Worm (Caenorhabditis elegans): ENCODE data around the gene str-115.
A peak's percentile ranks its signal among the peaks of the same experiment; 100 is the strongest.

Gene str-115

ce11 chrV:11314025-11314880 is 45.4 kb downstream of the str-115 start (continued):
- peak; percentile 90 for TF ChIP-seq madf-6 (GFP tag; IDR thresholded peaks at IDR 0.05)
- peak; percentile 95 for TF ChIP-seq somi-1 (GFP tag; optimal IDR thresholded peaks at IDR 0.05)
- TF ChIP-seq C06A6.2 (GFP tag; conservative IDR thresholded peaks at IDR 0.05) = peak; percentile 82
- peak; percentile 53 for TF ChIP-seq efl-1 (GFP tag; optimal IDR thresholded peaks at IDR 0.05)
- TF ChIP-seq F37B4.10 (GFP tag; IDR thresholded peaks at IDR 0.05) = peak; percentile 98; the same call in 1 of the 2 replicates
- TF ChIP-seq F23B12.7 (tag; optimal IDR thresholded peaks at IDR 0.05; ENCODE audit: insufficient read depth) = peak; percentile 92
- TF ChIP-seq sptf-2 (GFP tag; optimal IDR thresholded peaks at IDR 0.05) = peak; percentile 99
- TF ChIP-seq gei-17 (GFP tag; optimal IDR thresholded peaks at IDR 0.05) = peak; percentile 87
- TF ChIP-seq lir-1 (GFP tag; conservative IDR thresholded peaks at IDR 0.05) = peak; percentile 83
- peak; percentile 86 for TF ChIP-seq akir-1 (GFP tag; optimal IDR thresholded peaks at IDR 0.05)
- TF ChIP-seq ceh-100 (GFP tag; IDR thresholded peaks at IDR 0.05) = peak; percentile 86
- peak; percentile 98 for TF ChIP-seq tbx-9 (tag; optimal IDR thresholded peaks at IDR 0.05; ENCODE audit: borderline replicate concordance)
- TF ChIP-seq rcor-1 (GFP tag; IDR thresholded peaks at IDR 0.05) = peak; percentile 95
- peak; percentile 95 for TF ChIP-seq mes-4 (tag; optimal IDR thresholded peaks at IDR 0.05)
- TF ChIP-seq ztf-25 (GFP tag; IDR thresholded peaks at IDR 0.05) = peak; percentile 99
- peak; percentile 99 for TF ChIP-seq fkh-3 (tag; optimal IDR thresholded peaks at IDR 0.05)
- peak; percentile 87 for TF ChIP-seq bed-2 (GFP tag; IDR thresholded peaks at IDR 0.05)
- TF ChIP-seq ekl-4 (GFP tag; IDR thresholded peaks at IDR 0.05) = peak; percentile 95
- TF ChIP-seq C17E4.6 (GFP tag; IDR thresholded peaks at IDR 0.05) = peak; percentile 94
- peak; percentile 99 for TF ChIP-seq ets-4 (GFP tag; optimal IDR thresholded peaks at IDR 0.05)
- peak; percentile 99 for TF ChIP-seq rpc-1 (optimal IDR thresholded peaks at IDR 0.05)
- TF ChIP-seq rpc-1 (tag; optimal IDR thresholded peaks at IDR 0.05) = peak; percentile 99
- TF ChIP-seq ceh-27 (GFP tag; optimal IDR thresholded peaks at IDR 0.05) = peak; percentile 99
- TF ChIP-seq hrde-1 (tag; optimal IDR thresholded peaks at IDR 0.05; ENCODE audit: borderline replicate concordance) = peak; percentile 94
- peak; percentile 99 for TF ChIP-seq nhr-27 (tag; optimal IDR thresholded peaks at IDR 0.05)
- peak; percentile 92 for TF ChIP-seq lsy-27 (tag; optimal IDR thresholded peaks at IDR 0.05; ENCODE audit: borderline replicate concordance, insufficient read depth)
- peak; percentile 65 for TF ChIP-seq madf-8 (GFP tag; conservative IDR thresholded peaks at IDR 0.05)
- TF ChIP-seq F22D6.2 (tag; optimal IDR thresholded peaks at IDR 0.05) = peak; percentile 71
- TF ChIP-seq him-1 (tag; optimal IDR thresholded peaks at IDR 0.05) = peak; percentile 96
- TF ChIP-seq Y53G8AR.9 (GFP tag; conservative IDR thresholded peaks at IDR 0.05) = peak; percentile 96
- TF ChIP-seq ztf-3 (GFP tag; optimal IDR thresholded peaks at IDR 0.05) = peak; percentile 92
- peak; percentile 98 for TF ChIP-seq die-1 (tag; optimal IDR thresholded peaks at IDR 0.05)
- peak; percentile 89 for TF ChIP-seq lin-54 (GFP tag; optimal IDR thresholded peaks at IDR 0.05)
- TF ChIP-seq mxl-1 (tag; optimal IDR thresholded peaks at IDR 0.05) = peak; percentile 98
- peak; percentile 25 for TF ChIP-seq F55B11.4 (tag; optimal IDR thresholded peaks at IDR 0.05; ENCODE audit: borderline replicate concordance, insufficient read depth)
- peak; percentile 29 for TF ChIP-seq xnd-1 (tag; optimal IDR thresholded peaks at IDR 0.05)
- peak; percentile 78 for TF ChIP-seq hsf-1 (GFP tag; IDR thresholded peaks at IDR 0.05)
- peak; percentile 65 for TF ChIP-seq ceh-91 (GFP tag; IDR thresholded peaks at IDR 0.05)
- peak; percentile 89 for TF ChIP-seq mel-28 (tag; optimal IDR thresholded peaks at IDR 0.05; ENCODE audit: borderline replicate concordance)
- peak; percentile 96 for TF ChIP-seq T07F8.4 (tag; optimal IDR thresholded peaks at IDR 0.05)
- peak; percentile 96 for TF ChIP-seq ceh-40 (GFP tag; IDR thresholded peaks at IDR 0.05)
- peak; percentile 97 for TF ChIP-seq snpc-1.3 (tag; optimal IDR thresholded peaks at IDR 0.05; ENCODE audit: insufficient read depth)
- peak; percentile 88 for TF ChIP-seq attf-6 (GFP tag; IDR thresholded peaks at IDR 0.05)
- TF ChIP-seq dox-1 (GFP tag; IDR thresholded peaks at IDR 0.05) = peak; percentile 98
- TF ChIP-seq F52B5.7 (tag; optimal IDR thresholded peaks at IDR 0.05) = peak; percentile 100
- peak; percentile 98 for TF ChIP-seq ztf-22 (GFP tag; optimal IDR thresholded peaks at IDR 0.05)

All from whole organism, young adult.